Worm (Caenorhabditis elegans): Measurements from ENCODE around the gene memi-2.
A peak's percentile ranks its signal among the peaks of the same experiment; 100 is the strongest.

memi-2 gene

DNA sequence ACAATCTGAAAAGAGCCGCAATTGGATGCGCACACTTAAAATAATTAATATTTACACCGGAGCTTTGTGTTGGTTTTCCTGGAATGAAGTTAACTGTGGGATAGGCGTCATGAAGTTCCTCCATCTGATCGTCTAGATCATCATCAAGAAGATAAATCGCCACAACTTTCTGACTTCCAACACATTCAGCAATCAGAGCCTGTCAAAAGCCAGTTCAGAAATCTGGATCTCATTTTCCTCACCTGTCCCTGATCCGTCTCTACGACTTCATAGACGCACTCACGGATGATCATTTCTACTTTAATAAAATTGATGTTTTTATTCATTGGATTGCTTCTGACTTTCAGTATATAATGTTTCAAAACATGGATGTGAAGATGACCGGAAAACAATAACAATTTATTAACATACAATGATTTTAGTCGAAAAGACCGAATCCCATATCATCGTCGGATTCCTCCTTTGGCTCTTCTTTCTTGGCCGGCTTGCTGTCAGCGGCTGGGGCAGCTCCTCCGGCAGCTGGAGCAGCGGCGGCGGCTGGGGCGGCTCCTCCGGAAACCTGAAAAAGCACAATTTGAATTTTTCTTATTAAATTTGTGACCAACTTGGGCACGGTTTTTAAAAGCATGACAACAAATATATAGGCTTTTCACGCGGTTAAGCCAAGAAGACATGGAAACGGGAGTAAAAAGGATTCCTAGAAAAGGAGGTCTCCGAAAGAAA, 31.0 kb downstream of the memi-2 start, which contains the start of gene agt-1 (continued):
- TF ChIP-seq hrde-1 (tag; optimal IDR thresholded peaks at IDR 0.05; ENCODE audit: borderline replicate concordance): peak; percentile 33
- TF ChIP-seq pha-4 (tag; optimal IDR thresholded peaks at IDR 0.05): no peak
- TF ChIP-seq F22D6.2 (tag; optimal IDR thresholded peaks at IDR 0.05): no peak
- no peak for TF ChIP-seq sdz-38 (tag; optimal IDR thresholded peaks at IDR 0.05)
- no peak for TF ChIP-seq C17E4.6 (GFP tag; IDR thresholded peaks at IDR 0.05)
- TF ChIP-seq egl-18 (GFP tag; IDR thresholded peaks at IDR 0.05): no peak
- TF ChIP-seq nhr-120 (GFP tag; IDR thresholded peaks at IDR 0.05): no peak
- TF ChIP-seq ets-4 (GFP tag; optimal IDR thresholded peaks at IDR 0.05): no peak
- peak; percentile 41 for TF ChIP-seq T26A5.8 (tag; optimal IDR thresholded peaks at IDR 0.05)
- TF ChIP-seq tlf-1 (GFP tag; optimal IDR thresholded peaks at IDR 0.05): peak; percentile 62
- TF ChIP-seq Y53G8AR.9 (GFP tag; conservative IDR thresholded peaks at IDR 0.05): 0 out of 2 replicates have a peak, but pooled peaks have one; percentile 74
- TF ChIP-seq madf-6 (GFP tag; IDR thresholded peaks at IDR 0.05): peak; percentile 74
- TF ChIP-seq pbrm-1 (GFP tag; IDR thresholded peaks at IDR 0.05): peak; percentile 60
- no peak for TF ChIP-seq ztf-18 (tag; optimal IDR thresholded peaks at IDR 0.05)
- no peak for TF ChIP-seq unc-130 (GFP tag; optimal IDR thresholded peaks at IDR 0.05)
- no peak for TF ChIP-seq C06A6.2 (GFP tag; conservative IDR thresholded peaks at IDR 0.05)
- TF ChIP-seq somi-1 (GFP tag; optimal IDR thresholded peaks at IDR 0.05): no peak
- TF ChIP-seq xnd-1 (tag; optimal IDR thresholded peaks at IDR 0.05): peak; percentile 31
- no peak for TF ChIP-seq Y67H2A.10 (GFP tag; conservative IDR thresholded peaks at IDR 0.05)
- TF ChIP-seq Y79H2A.3 (GFP tag; conservative IDR thresholded peaks at IDR 0.05): no peak
- TF ChIP-seq athp-1 (tag; optimal IDR thresholded peaks at IDR 0.05): peak; percentile 29
- peak; percentile 89 for TF ChIP-seq attf-6 (GFP tag; IDR thresholded peaks at IDR 0.05)
- no peak for TF ChIP-seq ztf-28 (GFP tag; IDR thresholded peaks at IDR 0.05)
- TF ChIP-seq hsf-1 (GFP tag; IDR thresholded peaks at IDR 0.05): peak; percentile 56
- TF ChIP-seq rcor-1 (GFP tag; IDR thresholded peaks at IDR 0.05): peak; percentile 64
- TF ChIP-seq chd-7 (tag; optimal IDR thresholded peaks at IDR 0.05): peak; percentile 31
- no peak for TF ChIP-seq K11D2.4 (GFP tag; IDR thresholded peaks at IDR 0.05)

DNA sequence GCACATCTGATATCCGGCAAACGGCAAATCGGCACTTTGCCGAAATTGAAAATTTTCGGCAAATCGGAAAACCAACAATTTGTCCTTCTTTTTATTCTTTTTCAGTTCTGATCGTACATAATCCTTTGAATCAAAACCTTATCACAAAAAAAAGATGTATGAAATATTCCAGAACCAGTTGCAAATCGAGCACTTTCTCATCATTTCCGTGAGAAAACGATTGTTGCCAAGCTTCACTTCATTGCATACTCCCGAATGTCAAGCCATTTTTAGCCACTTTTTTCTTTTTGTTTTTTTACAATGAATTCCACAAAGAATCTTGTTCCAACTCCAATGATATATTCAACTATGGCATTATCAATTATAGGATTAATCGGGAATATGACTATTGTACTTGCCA, 35.4 kb downstream of the memi-2 start, which contains the start of gene srsx-25:
Gene srsx-25, plus strand, starts transcription at position 301 of the 400 bp plus-strand sequence.
- TF ChIP-seq ZK185.1 (tag; optimal IDR thresholded peaks at IDR 0.05; ENCODE audit: poor library complexity, severe bottlenecking): no peak
- no peak for TF ChIP-seq mel-28 (tag; optimal IDR thresholded peaks at IDR 0.05; ENCODE audit: borderline replicate concordance)
- TF ChIP-seq zfh-2 (GFP tag; conservative IDR thresholded peaks at IDR 0.05): no peak
- no peak for TF ChIP-seq nfya-2 (GFP tag; IDR thresholded peaks at IDR 0.05)
- TF ChIP-seq bed-2 (GFP tag; IDR thresholded peaks at IDR 0.05): no peak
- TF ChIP-seq C17E4.6 (GFP tag; IDR thresholded peaks at IDR 0.05): no peak
- TF ChIP-seq madf-10 (tag; optimal IDR thresholded peaks at IDR 0.05): no peak
- no peak for TF ChIP-seq hmg-20 (GFP tag; IDR thresholded peaks at IDR 0.05)
- TF ChIP-seq efl-1 (GFP tag; optimal IDR thresholded peaks at IDR 0.05): no peak
- no peak for TF ChIP-seq hsf-1 (GFP tag; IDR thresholded peaks at IDR 0.05)
- no peak for TF ChIP-seq ets-4 (GFP tag; optimal IDR thresholded peaks at IDR 0.05)
- no peak for TF ChIP-seq F39B2.1 (GFP tag; IDR thresholded peaks at IDR 0.05)
- TF ChIP-seq madf-8 (GFP tag; conservative IDR thresholded peaks at IDR 0.05): no peak
- no peak for TF ChIP-seq B0019.2 (GFP tag; conservative IDR thresholded peaks at IDR 0.05)
- TF ChIP-seq unc-62 (GFP tag; optimal IDR thresholded peaks at IDR 0.05): no peak
- TF ChIP-seq ama-1 (optimal IDR thresholded peaks at IDR 0.05): no peak
- no peak for TF ChIP-seq ama-1 (GFP tag; optimal IDR thresholded peaks at IDR 0.05)
- TF ChIP-seq snpc-1.1 (tag; optimal IDR thresholded peaks at IDR 0.05; ENCODE audit: insufficient read depth): no peak

Data from whole organism, young adult.